Worm (Caenorhabditis elegans) whole organism, L4 larva: ENCODE measurements around the gene nep-10.

Experiments
- F10B5.3 ChIP-seq: sonication (generic microtip); optimal IDR thresholded peaks from 2 replicates; lab custom pipeline; 2016; ENCODE audit warnings: mild to moderate bottlenecking, missing genetic modification characterization, missing compliant biosample characterization
- T20F7.1 ChIP-seq: fragments of 200-800 bp; sonication (Bioruptor generic); optimal IDR thresholded peaks from 2 replicates; lab custom pipeline; 2018; ENCODE audit warnings: mild to moderate bottlenecking, missing genetic modification characterization, missing compliant biosample characterization
- T26A8.4 ChIP-seq: fragments of 200-800 bp; sonication (Bioruptor generic); IDR thresholded peaks from 2 replicates; pipeline ENCODE4 v1.3.6; 2022; ENCODE audit warnings: missing genetic modification characterization, missing compliant biosample characterization
- Y48G9A.11 ChIP-seq: fragments of 200-800 bp; sonication (Bioruptor generic); IDR thresholded peaks from 2 replicates; pipeline ENCODE4 v1.3.6; 2022; ENCODE audit warnings: missing genetic modification reagents, missing genetic modification characterization, missing compliant biosample characterization
- ZK337.2 ChIP-seq: fragments of 200-800 bp; sonication (Bioruptor generic); IDR thresholded peaks from 2 replicates; pipeline ENCODE4 v1.3.6; 2022; ENCODE audit warnings: missing genetic modification reagents, missing genetic modification characterization, missing compliant biosample characterization
- ZK546.5 ChIP-seq, 2 experiments: sonication (generic microtip); optimal IDR thresholded peaks; 2 replicates each; lab custom pipeline; 2017; ENCODE audit warnings: missing biosample characterization in 2 of 2, missing genetic modification characterization in 2 of 2
- arid-1 ChIP-seq: fragments of 200-800 bp; sonication (Bioruptor generic); conservative IDR thresholded peaks from 2 replicates; pipeline ENCODE4 v1.3.6; 2022; ENCODE audit warnings: missing genetic modification reagents, missing genetic modification characterization, missing compliant biosample characterization
- ceh-32 ChIP-seq: sonication (generic microtip); optimal IDR thresholded peaks from 2 replicates; lab custom pipeline; 2016; ENCODE audit warnings: mild to moderate bottlenecking, missing genetic modification characterization, missing compliant biosample characterization; ENCODE audit not compliant: poor library complexity
- ceh-44 ChIP-seq: fragments of 200-800 bp; sonication (Bioruptor generic); IDR thresholded peaks from 2 replicates; pipeline ENCODE4 v1.3.6; 2022; ENCODE audit warnings: missing genetic modification reagents, missing genetic modification characterization, missing compliant biosample characterization
- ces-1 ChIP-seq: fragments of 150-350 bp; sonication (generic microtip); optimal IDR thresholded peaks from 4 replicates; lab custom pipeline; 2014; ENCODE audit warnings: missing biosample characterization, missing genetic modification reagents, missing genetic modification characterization
- dmd-8 ChIP-seq: fragments of 200-800 bp; sonication (Bioruptor generic); IDR thresholded peaks from 2 replicates; pipeline ENCODE4 v1.3.6; 2022; ENCODE audit warnings: missing genetic modification characterization, missing compliant biosample characterization
- duxl-1 ChIP-seq: sonication (generic microtip); optimal IDR thresholded peaks from 2 replicates; lab custom pipeline; 2016; ENCODE audit warnings: mild to moderate bottlenecking, missing genetic modification characterization, moderate library complexity, missing compliant biosample characterization; ENCODE audit not compliant: poor library complexity
- dve-1 ChIP-seq: sonication (generic microtip); optimal IDR thresholded peaks from 2 replicates; lab custom pipeline; 2017; ENCODE audit warnings: antibody characterized with exemption, mild to moderate bottlenecking, missing genetic modification characterization, missing compliant biosample characterization; ENCODE audit not compliant: insufficient read depth
- egl-27 ChIP-seq: sonication (generic microtip); optimal IDR thresholded peaks from 3 replicates; lab custom pipeline; 2017; ENCODE audit warnings: missing biosample characterization, missing genetic modification reagents, missing genetic modification characterization
- hif-1 ChIP-seq, 2 experiments: sonication (generic microtip); optimal IDR thresholded peaks; 2 replicates each; lab custom pipeline; 2016 to 2017; ENCODE audit warnings: missing compliant biosample characterization in 2 of 2, missing genetic modification characterization in 2 of 2, missing genetic modification reagents in 2 of 2, missing genotype in 2 of 2, mild to moderate bottlenecking in 1 of 2
- hlh-30 ChIP-seq: sonication (generic microtip); optimal IDR thresholded peaks from 2 replicates; lab custom pipeline; 2017; ENCODE audit warnings: antibody characterized with exemption, mild to moderate bottlenecking, missing genetic modification characterization, missing compliant biosample characterization; ENCODE audit not compliant: insufficient read depth
- hmg-1.1 ChIP-seq: fragments of 200-800 bp; sonication (Bioruptor generic); IDR thresholded peaks from 2 replicates; pipeline ENCODE4 v1.3.6; 2022; ENCODE audit warnings: missing genetic modification reagents, missing genetic modification characterization, missing compliant biosample characterization
- lin-1 ChIP-seq: fragments of 200-800 bp; sonication (Bioruptor generic); IDR thresholded peaks from 2 replicates; pipeline ENCODE4 v1.3.6; 2022; ENCODE audit warnings: missing genetic modification reagents, missing genetic modification characterization, missing compliant biosample characterization
- lin-29 ChIP-seq: fragments of 200-800 bp; sonication (Bioruptor generic); IDR thresholded peaks from 2 replicates; pipeline ENCODE4 v1.3.6; 2022; ENCODE audit warnings: missing genetic modification reagents, missing genetic modification characterization, missing compliant biosample characterization
- lin-39 ChIP-seq: fragments of 150-350 bp; optimal IDR thresholded peaks from 2 replicates; lab custom pipeline; 2014; ENCODE audit warnings: missing biosample characterization, missing genetic modification reagents, missing genetic modification characterization
- madf-5 ChIP-seq, 2 experiments: fragments of 200-800 bp; sonication (Bioruptor generic); IDR thresholded peaks; 2 replicates each; pipeline ENCODE4 v1.3.6; 2022; ENCODE audit warnings: missing compliant biosample characterization in 2 of 2, missing genetic modification characterization in 2 of 2
- madf-9 ChIP-seq: fragments of 200-800 bp; sonication (Bioruptor generic); conservative IDR thresholded peaks from 2 replicates; pipeline ENCODE4 v1.3.6; 2022; ENCODE audit warnings: missing genetic modification reagents, missing genetic modification characterization, missing compliant biosample characterization
- mep-1 ChIP-seq: fragments of 150-350 bp; sonication (generic microtip); optimal IDR thresholded peaks from 3 replicates; lab custom pipeline; 2014; ENCODE audit warnings: missing biosample characterization, missing genetic modification characterization
- mxl-3 ChIP-seq: fragments of 200-800 bp; sonication (Bioruptor generic); optimal IDR thresholded peaks from 2 replicates; lab custom pipeline; 2018; ENCODE audit warnings: mild to moderate bottlenecking, missing genetic modification characterization, missing compliant biosample characterization
- nhr-237 ChIP-seq: sonication (generic microtip); optimal IDR thresholded peaks from 2 replicates; lab custom pipeline; 2017; ENCODE audit warnings: missing biosample characterization, missing genetic modification characterization
- nhr-48 ChIP-seq: sonication (generic microtip); optimal IDR thresholded peaks from 2 replicates; lab custom pipeline; 2016; ENCODE audit warnings: mild to moderate bottlenecking, missing genetic modification characterization, missing compliant biosample characterization
- pha-4 ChIP-seq, 2 experiments: fragments of 150-350 bp in 1 of 2; fragments of 200-800 bp in 1 of 2; sonication (Bioruptor generic) in 1 of 2; IDR thresholded peaks in 1 of 2; optimal IDR thresholded peaks in 1 of 2; 2 replicates each; pipeline versions ENCODE4 v1.3.6 to Lab custom; 2014 to 2022; ENCODE audit warnings: missing genetic modification characterization in 2 of 2, missing genetic modification reagents in 2 of 2, missing biosample characterization in 1 of 2, missing compliant biosample characterization in 1 of 2
- pqm-1 ChIP-seq: sonication (generic microtip); optimal IDR thresholded peaks from 2 replicates; lab custom pipeline; 2017; ENCODE audit warnings: missing biosample characterization, missing genetic modification characterization
- set-16 ChIP-seq: fragments of 200-800 bp; sonication (Bioruptor generic); IDR thresholded peaks from 2 replicates; pipeline ENCODE4 v1.3.6; 2022; ENCODE audit warnings: missing genetic modification reagents, missing genetic modification characterization, missing compliant biosample characterization
- skn-1 ChIP-seq: fragments of 150-350 bp; optimal IDR thresholded peaks from 2 replicates; lab custom pipeline; 2014; ENCODE audit warnings: missing biosample characterization, missing genetic modification characterization
- spr-3 ChIP-seq: fragments of 200-800 bp; sonication (Bioruptor generic); optimal IDR thresholded peaks from 2 replicates; lab custom pipeline; 2018; ENCODE audit warnings: mild to moderate bottlenecking, missing genetic modification characterization, missing compliant biosample characterization
- unc-62 ChIP-seq, 3 experiments: fragments of 150-350 bp in 1 of 3; sonication (generic microtip); optimal IDR thresholded peaks in 2 of 3; peaks in 1 of 3; 1 replicate in 1 of 3; 2 replicates in 2 of 3; lab custom pipeline; 2014 to 2017; ENCODE audit warnings: missing biosample characterization in 3 of 3, missing genetic modification characterization in 3 of 3, missing genetic modification reagents in 3 of 3, missing genotype in 1 of 3
- zfp-3 ChIP-seq: fragments of 200-800 bp; sonication (Bioruptor generic); conservative IDR thresholded peaks from 2 replicates; pipeline ENCODE4 v1.3.6; 2022; ENCODE audit warnings: missing genetic modification reagents, missing genetic modification characterization, missing compliant biosample characterization
- zip-2 ChIP-seq: fragments of 150-350 bp; optimal IDR thresholded peaks from 2 replicates; lab custom pipeline; 2014; ENCODE audit warnings: missing biosample characterization, missing genetic modification characterization
- ztf-11 ChIP-seq: fragments of 150-350 bp; optimal IDR thresholded peaks from 2 replicates; lab custom pipeline; 2014; ENCODE audit warnings: missing biosample characterization, missing genetic modification characterization

The nep-10 gene

DNA sequence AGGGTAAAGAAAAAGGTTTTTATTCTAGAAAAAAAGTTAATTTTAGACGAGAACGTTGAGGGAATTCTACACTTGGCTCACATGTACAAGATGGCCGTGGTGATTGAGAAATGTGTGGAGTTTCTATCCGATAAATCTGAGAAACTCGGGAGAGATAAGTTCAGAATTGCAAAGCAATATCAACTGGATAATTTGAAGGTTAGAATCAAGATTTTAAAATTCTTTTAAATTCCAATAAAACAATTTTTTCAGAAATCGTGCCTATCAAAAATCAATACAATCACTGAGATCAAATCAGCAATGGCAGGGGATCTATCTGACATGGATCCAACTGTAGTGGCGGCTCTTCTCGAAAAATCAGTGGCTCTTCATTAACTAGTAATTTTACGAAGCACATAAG lies 24.5 kb downstream of the nep-10 start, which contains the start of gene Y49F6C.2:
Gene Y49F6C.2 (plus strand): TSS at position 301 of the 400 bp plus-strand sequence.
- TF ChIP-seq hif-1 (tag; optimal IDR thresholded peaks at IDR 0.05; lab: Kevin White, UChicago) (no peak), hmg-1.1 (no peak), zip-2 (tag; lab: Kevin White, UChicago) (no peak), T26A8.4 (GFP tag; lab: Robert Waterston, UW) (no peak), ceh-32 (tag; lab: Kevin White, UChicago) (no peak)

DNA sequence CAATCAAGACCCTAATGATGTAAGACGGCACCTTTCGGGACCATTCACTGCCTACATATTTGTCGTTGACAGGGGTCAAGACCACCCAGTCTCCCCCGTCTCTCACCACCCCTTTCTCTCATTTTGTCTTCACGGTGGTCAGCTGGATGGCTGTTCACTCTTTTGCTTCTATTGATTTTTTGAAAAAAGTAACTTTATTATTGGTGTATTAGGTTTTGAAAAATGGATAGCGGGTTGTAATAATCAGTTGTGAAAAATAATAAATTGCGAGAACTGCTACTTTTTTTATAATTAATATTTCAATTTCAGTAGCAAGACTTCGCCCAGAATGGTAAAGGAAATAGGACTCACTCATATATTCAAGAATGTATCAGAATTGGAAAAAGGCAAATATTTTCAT lies 26.0 kb downstream of the nep-10 start, which contains the start of gene bath-9:
Gene bath-9 (plus strand): TSS at position 301 of the 400 bp plus-strand sequence.
- TF ChIP-seq ceh-44 (GFP tag; lab: Robert Waterston, UW) (no peak), lin-29 (GFP tag; lab: Robert Waterston, UW) (no peak), Y48G9A.11 (GFP tag; lab: Robert Waterston, UW) (no peak), mxl-3 (GFP tag; lab: Kevin White, UChicago) (no peak), ztf-11 (tag; lab: Kevin White, UChicago) (no peak), nhr-48 (tag; lab: Kevin White, UChicago) (no peak), ZK337.2 (GFP tag; lab: Robert Waterston, UW) (no peak), spr-3 (GFP tag; lab: Kevin White, UChicago) (no peak), lin-1 (GFP tag; lab: Robert Waterston, UW) (no peak), T20F7.1 (GFP tag; lab: Kevin White, UChicago) (no peak), F10B5.3 (no peak), ces-1 (GFP tag; lab: Kevin White, UChicago) (no peak), pha-4 (GFP tag; IDR thresholded peaks at IDR 0.05; lab: Robert Waterston, UW) (no peak), pha-4 (tag; optimal IDR thresholded peaks at IDR 0.05; lab: Kevin White, UChicago) (no peak), hif-1 (tag; optimal IDR thresholded peaks at IDR 0.05; lab: Kevin White, UChicago) (no peak), egl-27 (tag; lab: Kevin White, UChicago) (no peak), hlh-30 (tag; lab: Kevin White, UChicago) (no peak), duxl-1 (tag; lab: Kevin White, UChicago) (no peak)

DNA sequence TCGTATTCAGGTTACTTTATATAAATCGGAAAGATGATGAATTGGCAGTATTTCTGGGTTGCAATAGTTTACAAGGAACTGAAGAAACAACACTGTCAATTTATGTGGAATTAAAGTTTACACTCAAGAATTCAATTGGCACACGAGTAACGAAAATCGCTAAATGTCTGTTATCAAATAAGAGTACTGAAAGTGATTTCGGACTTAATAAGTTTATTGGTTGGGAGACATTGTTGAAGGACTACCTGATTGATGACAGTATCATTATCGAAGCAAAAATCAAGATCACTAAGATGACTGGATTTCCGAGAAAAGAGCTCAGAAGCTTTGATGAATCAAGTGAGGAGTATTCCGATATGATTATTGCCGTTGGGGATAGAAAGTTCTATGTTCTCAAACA lies 27.5 kb downstream of the nep-10 start:
- TF ChIP-seq mxl-3 (GFP tag; lab: Kevin White, UChicago) (no peak), unc-62 (GFP tag; optimal IDR thresholded peaks at IDR 0.05 in 1 of 2; lab: Kevin White, UChicago) (peak in 1 of 2 experiments; percentile 92), unc-62 (tag; optimal IDR thresholded peaks at IDR 0.05; lab: Kevin White, UChicago) (no peak)

DNA sequence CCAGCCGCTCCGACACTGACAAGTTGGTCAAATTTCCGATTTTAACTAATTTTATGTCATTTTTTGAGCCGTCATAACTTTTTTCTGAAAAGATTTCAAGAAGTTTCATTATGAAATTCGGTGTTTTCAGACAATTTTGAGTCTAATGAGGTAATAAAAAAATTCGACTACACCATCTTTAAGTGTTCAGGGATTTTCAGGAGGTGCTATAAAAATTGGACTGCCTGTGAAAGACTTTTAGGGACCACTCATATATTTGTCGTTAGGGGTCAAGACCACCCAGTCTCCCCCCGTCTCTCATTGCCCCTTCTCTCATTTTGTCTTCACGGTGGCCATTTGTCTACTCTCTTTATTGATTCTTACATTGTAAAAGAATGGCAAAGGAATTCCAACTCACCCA lies 28.0 kb downstream of the nep-10 start, which contains the start of gene bath-10:
Gene bath-10 (plus strand): TSS at position 301 of the 400 bp plus-strand sequence.
- TF ChIP-seq dve-1, result no peak
- TF ChIP-seq madf-9 (GFP tag; lab: Robert Waterston, UW), result no peak
- TF ChIP-seq mep-1 (tag; lab: Kevin White, UChicago), result no peak
- no peak for TF ChIP-seq hlh-30 (tag; lab: Kevin White, UChicago)
- no peak for TF ChIP-seq lin-39 (tag; lab: Kevin White, UChicago)
- no peak for TF ChIP-seq ceh-32 (tag; lab: Kevin White, UChicago)
- no peak for TF ChIP-seq pqm-1 (tag; lab: Kevin White, UChicago)
- no peak for TF ChIP-seq madf-5 (GFP tag; IDR thresholded peaks at IDR 0.05; lab: Robert Waterston, UW)
- no peak for TF ChIP-seq set-16
- no peak for TF ChIP-seq skn-1 (tag; lab: Kevin White, UChicago)
- no peak for TF ChIP-seq unc-62 (GFP tag; optimal IDR thresholded peaks at IDR 0.05 in 1 of 2; lab: Kevin White, UChicago)
- no peak for TF ChIP-seq unc-62 (tag; optimal IDR thresholded peaks at IDR 0.05; lab: Kevin White, UChicago)

DNA sequence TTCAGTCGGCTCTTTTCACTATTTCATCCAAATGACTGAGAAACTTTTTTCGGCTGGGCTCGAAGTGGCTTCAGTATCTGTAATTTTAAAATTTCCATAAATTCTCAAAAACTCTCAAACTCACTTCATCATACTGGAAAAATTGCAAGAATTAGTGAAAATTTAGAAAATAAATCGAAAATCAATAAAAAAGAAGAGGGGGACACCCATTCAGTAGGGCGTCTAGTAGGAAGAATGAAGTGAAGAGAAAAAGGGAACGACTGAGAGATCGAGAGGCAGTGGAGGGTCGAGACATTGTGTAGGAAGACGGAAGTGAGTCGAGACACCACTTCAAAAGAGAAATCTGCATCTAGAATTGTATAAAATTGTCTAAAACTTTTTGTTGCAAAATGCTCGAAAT lies 28.9 kb downstream of the nep-10 start:
- TF ChIP-seq arid-1 (no peak), nhr-237 (tag; lab: Kevin White, UChicago) (no peak), zfp-3 (GFP tag; lab: Robert Waterston, UW) (no peak), dve-1 (no peak), ZK546.5 (tag; optimal IDR thresholded peaks at IDR 0.05; lab: Kevin White, UChicago) (no peak), dmd-8 (GFP tag; lab: Robert Waterston, UW) (no peak)
